Worm (Caenorhabditis elegans) whole organism, early embryonic: ENCODE data around the gene W08E12.7.

Experiments
- B0310.2 ChIP-seq: sonication (generic microtip); optimal IDR thresholded peaks from 2 replicates; lab custom pipeline; 2016; ENCODE audit warnings: mild to moderate bottlenecking, missing genetic modification characterization, missing compliant biosample characterization
- F13C5.2 ChIP-seq: sonication (generic microtip); optimal IDR thresholded peaks from 2 replicates; lab custom pipeline; 2017; ENCODE audit warnings: mild to moderate bottlenecking, missing genetic modification characterization, inconsistent platforms, missing compliant biosample characterization
- aly-1 ChIP-seq: sonication (generic microtip); optimal IDR thresholded peaks from 2 replicates; lab custom pipeline; 2016; ENCODE audit warnings: missing genetic modification characterization, missing compliant biosample characterization
- ama-1 ChIP-seq: fragments of 150-350 bp; optimal IDR thresholded peaks from 2 replicates; lab custom pipeline; 2014
- ceh-36 ChIP-seq: sonication (generic microtip); optimal IDR thresholded peaks from 2 replicates; lab custom pipeline; 2016; ENCODE audit warnings: missing genetic modification characterization, inconsistent platforms, missing compliant biosample characterization
- ets-7 ChIP-seq: sonication (generic microtip); optimal IDR thresholded peaks from 2 replicates; lab custom pipeline; 2016; ENCODE audit warnings: missing genotype, missing genetic modification characterization, missing compliant biosample characterization
- flt-1 ChIP-seq: fragments of 200-800 bp; sonication (Bioruptor generic); IDR thresholded peaks from 2 replicates; pipeline ENCODE4 v1.3.6; 2022; ENCODE audit warnings: missing genetic modification characterization, missing compliant biosample characterization
- hmbx-1 ChIP-seq: sonication (generic microtip); optimal IDR thresholded peaks from 2 replicates; lab custom pipeline; 2016; ENCODE audit warnings: mild to moderate bottlenecking, missing genetic modification characterization, missing compliant biosample characterization
- hnd-1 ChIP-seq: sonication (generic microtip); optimal IDR thresholded peaks from 2 replicates; lab custom pipeline; 2016; ENCODE audit warnings: missing genetic modification characterization, missing compliant biosample characterization
- pes-1 ChIP-seq: fragments of 200-800 bp; sonication (Bioruptor generic); IDR thresholded peaks from 2 replicates; pipeline ENCODE4 v1.3.6; 2022; ENCODE audit warnings: missing genetic modification reagents, missing genetic modification characterization, missing compliant biosample characterization
- scrt-1 ChIP-seq: fragments of 200-800 bp; sonication (Bioruptor generic); IDR thresholded peaks from 2 replicates; pipeline ENCODE4 v1.3.6; 2022; ENCODE audit warnings: missing genetic modification characterization, missing compliant biosample characterization
- sea-1 ChIP-seq: fragments of 200-800 bp; sonication (Bioruptor generic); conservative IDR thresholded peaks from 2 replicates; pipeline ENCODE4 v1.3.6; 2022; ENCODE audit warnings: missing genetic modification characterization, missing compliant biosample characterization
- tbx-11 ChIP-seq: fragments of 200-800 bp; sonication (Bioruptor generic); IDR thresholded peaks from 2 replicates; pipeline ENCODE4 v1.3.6; 2022; ENCODE audit warnings: missing genetic modification characterization, missing compliant biosample characterization
- tbx-37 ChIP-seq: fragments of 200-800 bp; sonication (Bioruptor generic); conservative IDR thresholded peaks from 2 replicates; pipeline ENCODE4 v1.3.6; 2022; ENCODE audit warnings: missing genetic modification reagents, missing genetic modification characterization, missing compliant biosample characterization

- TF ChIP-seq ama-1 (lab: Kevin White, UChicago): no peak
- TF ChIP-seq tbx-37 (GFP tag; lab: Robert Waterston, UW): no peak
- TF ChIP-seq B0310.2 (tag; lab: Kevin White, UChicago): no peak
- no peak for TF ChIP-seq tbx-11 (GFP tag; lab: Robert Waterston, UW)
- TF ChIP-seq sea-1 (GFP tag; lab: Robert Waterston, UW): no peak
- no peak for TF ChIP-seq flt-1 (GFP tag; lab: Robert Waterston, UW)
- TF ChIP-seq ets-7 (tag; lab: Kevin White, UChicago): no peak
- no peak for TF ChIP-seq pes-1 (GFP tag; lab: Robert Waterston, UW)
- no peak for TF ChIP-seq F13C5.2 (tag; lab: Kevin White, UChicago)
- TF ChIP-seq scrt-1 (GFP tag; lab: Robert Waterston, UW): no peak
- TF ChIP-seq aly-1 (tag; lab: Kevin White, UChicago): no peak
- no peak for TF ChIP-seq hnd-1
- no peak for TF ChIP-seq ceh-36 (tag; lab: Kevin White, UChicago)
- TF ChIP-seq hmbx-1 (tag; lab: Kevin White, UChicago): no peak
Measured at ce11 chrIV:3296578-3297549, 1.9 kb downstream of the W08E12.7 start.
